Worm (Caenorhabditis elegans) whole organism, L4 larva: Measurements from ENCODE around the gene C27D8.4.

Source experiments
- D1046.2 ChIP-seq: fragments of 200-800 bp; sonication (Bioruptor generic); IDR thresholded peaks from 2 replicates; pipeline ENCODE4 v1.3.6; 2022; ENCODE audit warnings: missing genetic modification characterization, missing compliant biosample characterization
- F37D6.2 ChIP-seq: sonication (generic microtip); optimal IDR thresholded peaks from 2 replicates; lab custom pipeline; 2016; ENCODE audit warnings: mild to moderate bottlenecking, missing genetic modification characterization, missing compliant biosample characterization
- Y48G9A.11 ChIP-seq: fragments of 200-800 bp; sonication (Bioruptor generic); IDR thresholded peaks from 2 replicates; pipeline ENCODE4 v1.3.6; 2022; ENCODE audit warnings: missing genetic modification reagents, missing genetic modification characterization, missing compliant biosample characterization
- ZK337.2 ChIP-seq: fragments of 200-800 bp; sonication (Bioruptor generic); IDR thresholded peaks from 2 replicates; pipeline ENCODE4 v1.3.6; 2022; ENCODE audit warnings: missing genetic modification reagents, missing genetic modification characterization, missing compliant biosample characterization
- arid-1 ChIP-seq: fragments of 200-800 bp; sonication (Bioruptor generic); conservative IDR thresholded peaks from 2 replicates; pipeline ENCODE4 v1.3.6; 2022; ENCODE audit warnings: missing genetic modification reagents, missing genetic modification characterization, missing compliant biosample characterization
- attf-4 ChIP-seq: sonication (generic microtip); optimal IDR thresholded peaks from 3 replicates; lab custom pipeline; 2017; ENCODE audit warnings: missing biosample characterization, missing genetic modification characterization
- ceh-32 ChIP-seq: sonication (generic microtip); optimal IDR thresholded peaks from 2 replicates; lab custom pipeline; 2016; ENCODE audit warnings: mild to moderate bottlenecking, missing genetic modification characterization, missing compliant biosample characterization; ENCODE audit not compliant: poor library complexity
- ceh-62 ChIP-seq: sonication (generic microtip); optimal IDR thresholded peaks from 2 replicates; lab custom pipeline; 2017; ENCODE audit warnings: missing biosample characterization, missing genetic modification characterization
- daf-16 ChIP-seq, 3 experiments: sonication (generic microtip); optimal IDR thresholded peaks; 2 replicates each; lab custom pipeline; 2016 to 2017; ENCODE audit warnings: missing genetic modification characterization in 3 of 3, missing genetic modification reagents in 3 of 3, mild to moderate bottlenecking in 2 of 3, missing compliant biosample characterization in 2 of 3, missing biosample characterization in 1 of 3, moderate library complexity in 1 of 3
- dmd-6 ChIP-seq: fragments of 200-800 bp; sonication (Bioruptor generic); IDR thresholded peaks from 2 replicates; pipeline ENCODE4 v1.3.6; 2022; ENCODE audit warnings: missing genetic modification reagents, missing genetic modification characterization, missing compliant biosample characterization
- dmd-8 ChIP-seq: fragments of 200-800 bp; sonication (Bioruptor generic); IDR thresholded peaks from 2 replicates; pipeline ENCODE4 v1.3.6; 2022; ENCODE audit warnings: missing genetic modification characterization, missing compliant biosample characterization
- duxl-1 ChIP-seq: sonication (generic microtip); optimal IDR thresholded peaks from 2 replicates; lab custom pipeline; 2016; ENCODE audit warnings: mild to moderate bottlenecking, missing genetic modification characterization, moderate library complexity, missing compliant biosample characterization; ENCODE audit not compliant: poor library complexity
- dve-1 ChIP-seq: sonication (generic microtip); optimal IDR thresholded peaks from 2 replicates; lab custom pipeline; 2017; ENCODE audit warnings: antibody characterized with exemption, mild to moderate bottlenecking, missing genetic modification characterization, missing compliant biosample characterization; ENCODE audit not compliant: insufficient read depth
- egl-27 ChIP-seq: sonication (generic microtip); optimal IDR thresholded peaks from 3 replicates; lab custom pipeline; 2017; ENCODE audit warnings: missing biosample characterization, missing genetic modification reagents, missing genetic modification characterization
- fos-1 ChIP-seq: fragments of 150-350 bp; optimal IDR thresholded peaks from 2 replicates; lab custom pipeline; 2014; ENCODE audit warnings: missing biosample characterization, missing genetic modification characterization
- hlh-11 ChIP-seq: fragments of 200-800 bp; sonication (Bioruptor generic); optimal IDR thresholded peaks from 2 replicates; lab custom pipeline; 2018; ENCODE audit warnings: mild to moderate bottlenecking, missing genetic modification characterization, missing compliant biosample characterization
- hlh-30 ChIP-seq: sonication (generic microtip); optimal IDR thresholded peaks from 2 replicates; lab custom pipeline; 2017; ENCODE audit warnings: antibody characterized with exemption, mild to moderate bottlenecking, missing genetic modification characterization, missing compliant biosample characterization; ENCODE audit not compliant: insufficient read depth
- hmg-1.1 ChIP-seq: fragments of 200-800 bp; sonication (Bioruptor generic); IDR thresholded peaks from 2 replicates; pipeline ENCODE4 v1.3.6; 2022; ENCODE audit warnings: missing genetic modification reagents, missing genetic modification characterization, missing compliant biosample characterization
- lin-39 ChIP-seq: fragments of 150-350 bp; optimal IDR thresholded peaks from 2 replicates; lab custom pipeline; 2014; ENCODE audit warnings: missing biosample characterization, missing genetic modification reagents, missing genetic modification characterization
- lir-3 ChIP-seq: sonication (generic microtip); optimal IDR thresholded peaks from 2 replicates; lab custom pipeline; 2016; ENCODE audit warnings: mild to moderate bottlenecking, missing genetic modification characterization, missing compliant biosample characterization
- madf-9 ChIP-seq: fragments of 200-800 bp; sonication (Bioruptor generic); conservative IDR thresholded peaks from 2 replicates; pipeline ENCODE4 v1.3.6; 2022; ENCODE audit warnings: missing genetic modification reagents, missing genetic modification characterization, missing compliant biosample characterization
- mep-1 ChIP-seq: fragments of 150-350 bp; sonication (generic microtip); optimal IDR thresholded peaks from 3 replicates; lab custom pipeline; 2014; ENCODE audit warnings: missing biosample characterization, missing genetic modification characterization
- mxl-2 ChIP-seq: fragments of 200-800 bp; sonication (Bioruptor generic); conservative IDR thresholded peaks from 2 replicates; pipeline ENCODE4 v1.3.6; 2022; ENCODE audit warnings: missing genetic modification reagents, missing genetic modification characterization, missing compliant biosample characterization
- nhr-10 ChIP-seq: fragments of 150-350 bp; optimal IDR thresholded peaks from 2 replicates; lab custom pipeline; 2014; ENCODE audit warnings: missing biosample characterization, missing genetic modification characterization
- nhr-25 ChIP-seq: sonication (generic microtip); optimal IDR thresholded peaks from 2 replicates; lab custom pipeline; 2017; ENCODE audit warnings: missing genetic modification characterization, mild to moderate bottlenecking, missing compliant biosample characterization, antibody characterized with exemption, moderate library complexity, borderline replicate concordance; ENCODE audit not compliant: insufficient read depth
- nhr-28 ChIP-seq: fragments of 150-350 bp; optimal IDR thresholded peaks from 2 replicates; lab custom pipeline; 2014; ENCODE audit warnings: missing biosample characterization, missing genetic modification characterization
- nhr-41 ChIP-seq: fragments of 200-800 bp; sonication (Bioruptor generic); IDR thresholded peaks from 2 replicates; pipeline ENCODE4 v1.3.6; 2022; ENCODE audit warnings: missing genetic modification reagents, missing genetic modification characterization, missing compliant biosample characterization
- nhr-42 ChIP-seq: fragments of 200-800 bp; sonication (Bioruptor generic); IDR thresholded peaks from 2 replicates; pipeline ENCODE4 v1.3.6; 2022; ENCODE audit warnings: missing genetic modification characterization, missing compliant biosample characterization
- nhr-6 ChIP-seq: fragments of 150-350 bp; optimal IDR thresholded peaks from 2 replicates; lab custom pipeline; 2014; ENCODE audit warnings: missing biosample characterization, missing genetic modification characterization
- nhr-77 ChIP-seq: fragments of 150-350 bp; optimal IDR thresholded peaks from 2 replicates; lab custom pipeline; 2014; ENCODE audit warnings: missing biosample characterization, missing genetic modification characterization
- pha-4 ChIP-seq, 2 experiments: fragments of 150-350 bp in 1 of 2; fragments of 200-800 bp in 1 of 2; sonication (Bioruptor generic) in 1 of 2; IDR thresholded peaks in 1 of 2; optimal IDR thresholded peaks in 1 of 2; 2 replicates each; pipeline versions ENCODE4 v1.3.6 to Lab custom; 2014 to 2022; ENCODE audit warnings: missing genetic modification characterization in 2 of 2, missing genetic modification reagents in 2 of 2, missing biosample characterization in 1 of 2, missing compliant biosample characterization in 1 of 2
- pqm-1 ChIP-seq: sonication (generic microtip); optimal IDR thresholded peaks from 2 replicates; lab custom pipeline; 2017; ENCODE audit warnings: missing biosample characterization, missing genetic modification characterization
- skn-1 ChIP-seq: fragments of 150-350 bp; optimal IDR thresholded peaks from 2 replicates; lab custom pipeline; 2014; ENCODE audit warnings: missing biosample characterization, missing genetic modification characterization
- snpc-1.2 ChIP-seq: fragments of 200-800 bp; sonication (Bioruptor generic); IDR thresholded peaks from 2 replicates; pipeline ENCODE4 v1.3.6; 2022; ENCODE audit warnings: missing genetic modification reagents, missing genetic modification characterization, missing compliant biosample characterization
- tra-1 ChIP-seq: fragments of 200-800 bp; sonication (Bioruptor generic); IDR thresholded peaks from 2 replicates; pipeline ENCODE4 v1.3.6; 2022; ENCODE audit warnings: missing genetic modification reagents, missing genetic modification characterization, missing compliant biosample characterization
- unc-130 ChIP-seq: sonication (generic microtip); optimal IDR thresholded peaks from 2 replicates; lab custom pipeline; 2016; ENCODE audit warnings: missing genetic modification reagents, missing genetic modification characterization, missing compliant biosample characterization
- unc-62 ChIP-seq, 3 experiments: fragments of 150-350 bp in 1 of 3; sonication (generic microtip); optimal IDR thresholded peaks in 2 of 3; peaks in 1 of 3; 1 replicate in 1 of 3; 2 replicates in 2 of 3; lab custom pipeline; 2014 to 2017; ENCODE audit warnings: missing biosample characterization in 3 of 3, missing genetic modification characterization in 3 of 3, missing genetic modification reagents in 3 of 3, missing genotype in 1 of 3
- vab-7 ChIP-seq: fragments of 200-800 bp; sonication (Bioruptor generic); IDR thresholded peaks from 2 replicates; pipeline ENCODE4 v1.3.6; 2022; ENCODE audit warnings: missing genetic modification reagents, missing genetic modification characterization, missing compliant biosample characterization
- zip-11 ChIP-seq: fragments of 200-800 bp; sonication (Bioruptor generic); IDR thresholded peaks from 2 replicates; pipeline ENCODE4 v1.3.6; 2022; ENCODE audit warnings: missing genetic modification characterization, missing compliant biosample characterization

C27D8.4 gene

DNA sequence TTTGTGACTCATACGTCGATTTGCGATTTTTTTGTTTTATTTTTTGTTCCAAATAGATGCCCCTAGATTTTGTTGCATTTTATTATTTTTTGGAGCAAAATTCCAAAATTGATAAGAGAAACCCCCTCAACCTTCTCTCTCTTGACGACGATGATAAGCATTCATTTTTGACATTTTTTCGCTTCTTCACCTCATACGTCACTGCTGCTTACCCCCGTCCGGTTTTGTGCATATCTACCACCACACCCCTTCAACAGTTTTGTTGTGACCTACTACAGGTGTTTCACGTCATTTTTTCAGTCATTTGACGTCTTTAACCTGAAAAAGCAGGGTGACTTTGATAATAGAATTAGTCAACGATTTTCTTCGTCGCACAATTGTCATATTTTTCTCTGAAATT lies 5.0 kb upstream of the C27D8.4 start (continued):
- TF ChIP-seq duxl-1 (no peak), arid-1 (GFP tag; lab: Robert Waterston, UW) (no peak), lin-39 (no peak), dve-1 (tag; lab: Kevin White, UChicago) (peak; percentile 6), nhr-42 (GFP tag; lab: Robert Waterston, UW) (no peak), nhr-77 (tag; lab: Kevin White, UChicago) (peak; percentile 55), nhr-25 (no peak), dmd-8 (GFP tag; lab: Robert Waterston, UW) (no peak), ceh-62 (tag; lab: Kevin White, UChicago) (no peak), lir-3 (no peak), hmg-1.1 (GFP tag; lab: Robert Waterston, UW) (no peak), D1046.2 (GFP tag; lab: Robert Waterston, UW) (no peak), snpc-1.2 (no peak), mep-1 (tag; lab: Kevin White, UChicago) (no peak), ceh-32 (tag; lab: Kevin White, UChicago) (no peak), nhr-28 (tag; lab: Kevin White, UChicago) (peak; percentile 38), pqm-1 (tag; lab: Kevin White, UChicago) (peak; percentile 73), pha-4 (GFP tag; IDR thresholded peaks at IDR 0.05; lab: Robert Waterston, UW) (0 out of 2 replicates have a peak, but pooled peaks have one; percentile 12), pha-4 (tag; optimal IDR thresholded peaks at IDR 0.05; lab: Kevin White, UChicago) (no peak), fos-1 (tag; lab: Kevin White, UChicago) (no peak), hlh-11 (peak; percentile 62), attf-4 (no peak), mxl-2 (GFP tag; lab: Robert Waterston, UW) (no peak), skn-1 (tag; lab: Kevin White, UChicago) (no peak), hlh-30 (peak; percentile 24), egl-27 (no peak), nhr-6 (no peak), madf-9 (GFP tag; lab: Robert Waterston, UW) (no peak), dmd-6 (GFP tag; lab: Robert Waterston, UW) (peak; percentile 78), zip-11 (GFP tag; lab: Robert Waterston, UW) (no peak), ZK337.2 (no peak), nhr-10 (tag; lab: Kevin White, UChicago) (no peak), unc-62 (GFP tag; optimal IDR thresholded peaks at IDR 0.05 in 1 of 2; lab: Kevin White, UChicago) (peak in 1 of 2 experiments; percentile 82), unc-62 (tag; optimal IDR thresholded peaks at IDR 0.05; lab: Kevin White, UChicago) (no peak), tra-1 (GFP tag; lab: Robert Waterston, UW) (0 out of 2 replicates have a peak, but pooled peaks have one; percentile 24), vab-7 (GFP tag; lab: Robert Waterston, UW) (no peak), unc-130 (GFP tag; lab: Kevin White, UChicago) (no peak), Y48G9A.11 (no peak)

DNA sequence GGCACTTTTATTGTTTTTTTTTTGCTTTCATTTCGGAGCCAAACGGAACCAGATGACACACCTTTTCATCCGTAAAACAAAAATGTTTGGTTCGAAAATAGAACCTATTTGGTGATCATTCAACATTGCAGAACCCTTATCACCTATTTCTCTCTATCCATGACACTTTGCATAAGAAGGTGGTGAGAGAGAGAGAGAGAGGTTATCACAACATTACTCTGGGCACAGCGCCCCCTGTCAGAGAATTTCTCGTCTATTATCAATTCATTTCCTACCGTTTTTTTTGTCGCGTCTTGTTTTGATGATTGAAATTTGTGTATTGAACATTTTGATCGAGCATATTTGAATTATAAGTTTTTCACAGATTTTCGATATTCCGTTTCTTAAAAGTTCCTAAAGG lies 3.7 kb upstream of the C27D8.4 start:
- TF ChIP-seq lin-39 (no peak), daf-16 (GFP tag; optimal IDR thresholded peaks at IDR 0.05; lab: Kevin White, UChicago) (no peak), daf-16 (tag; optimal IDR thresholded peaks at IDR 0.05; lab: Kevin White, UChicago) (peak; percentile 73), nhr-28 (tag; lab: Kevin White, UChicago) (peak; percentile 61), tra-1 (GFP tag; lab: Robert Waterston, UW) (0 out of 2 replicates have a peak, but pooled peaks have one; percentile 38), hlh-11 (peak; percentile 53), nhr-41 (GFP tag; lab: Robert Waterston, UW) (peak; percentile 69; the same call in 1 of the 2 replicates), F37D6.2 (tag; lab: Kevin White, UChicago) (no peak), pqm-1 (tag; lab: Kevin White, UChicago) (peak; percentile 60), dmd-6 (GFP tag; lab: Robert Waterston, UW) (peak; percentile 46; the same call in 1 of the 2 replicates)
